Worm (Caenorhabditis elegans): Measurements from ENCODE around the gene C28G1.10.

ce11 chrX:8797653-8798052 is 49.3 kb upstream of the C28G1.10 start:
- TF ChIP-seq snpc-4 (tag; optimal IDR thresholded peaks at IDR 0.05) (no peak), lin-39 (tag; optimal IDR thresholded peaks at IDR 0.05) (no peak)

Data from whole organism, L4 larva.